Fruit fly (Drosophila melanogaster) whole organism, embryonic: ENCODE results near the gene CG4218.

ENCODE experiments used
- Asciz ChIP-seq: fragments of 200-800 bp; sonication (Bioruptor generic); optimal IDR thresholded peaks from 2 replicates; lab custom pipeline; 2017; ENCODE audit warnings: missing biosample characterization, mild to moderate bottlenecking, missing genetic modification characterization, missing genetic modification reagents
- B-H1 ChIP-seq: fragments of 200-800 bp; sonication (Bioruptor generic); IDR thresholded peaks from 3 replicates; pipeline ENCODE4 v1.3.6; 2022; ENCODE audit warnings: missing biosample characterization, missing genetic modification characterization
- Bteb2 ChIP-seq: fragments of 200-800 bp; sonication (Bioruptor generic); optimal IDR thresholded peaks from 2 replicates; lab custom pipeline; 2016; ENCODE audit warnings: missing biosample characterization, missing genetic modification characterization
- CG10366 ChIP-seq: fragments of 200-800 bp; sonication (Bioruptor generic); IDR thresholded peaks from 2 replicates; pipeline ENCODE4 v1.3.6; 2022; ENCODE audit warnings: missing biosample characterization, missing genetic modification characterization
- CG10565 ChIP-seq: fragments of 200-800 bp; sonication (Bioruptor generic); optimal IDR thresholded peaks from 3 replicates; lab custom pipeline; 2016; ENCODE audit warnings: missing biosample characterization, mild to moderate bottlenecking, missing genetic modification characterization
- CG10959 ChIP-seq: fragments of 200-800 bp; sonication (Bioruptor generic); IDR thresholded peaks from 2 replicates; pipeline ENCODE4 v1.3.6; 2022; ENCODE audit warnings: missing biosample characterization, missing genetic modification characterization
- CG10979 ChIP-seq: fragments of 200-800 bp; sonication (Bioruptor generic); optimal IDR thresholded peaks from 2 replicates; lab custom pipeline; 2018; ENCODE audit warnings: missing biosample characterization, mild to moderate bottlenecking, missing genetic modification characterization, moderate library complexity
- CG11093 ChIP-seq: fragments of 200-800 bp; sonication (Bioruptor generic); IDR thresholded peaks from 3 replicates; pipeline ENCODE4 v1.3.6; 2022; ENCODE audit warnings: missing biosample characterization, missing genetic modification characterization
- CG11723 ChIP-seq: fragments of 200-800 bp; sonication (Bioruptor generic); optimal IDR thresholded peaks from 2 replicates; lab custom pipeline; 2017; ENCODE audit warnings: missing biosample characterization, mild to moderate bottlenecking, missing genetic modification characterization
- CG13123 ChIP-seq: fragments of 200-800 bp; sonication (Bioruptor generic); optimal IDR thresholded peaks from 2 replicates; lab custom pipeline; 2016; ENCODE audit warnings: missing biosample characterization, missing genetic modification characterization
- CG13624 ChIP-seq: fragments of 200-800 bp; sonication (Bioruptor generic); optimal IDR thresholded peaks from 2 replicates; lab custom pipeline; 2016; ENCODE audit warnings: missing biosample characterization, missing genetic modification characterization
- CG14965 ChIP-seq: fragments of 200-800 bp; sonication (Bioruptor generic); optimal IDR thresholded peaks from 2 replicates; lab custom pipeline; 2016; ENCODE audit warnings: missing biosample characterization, missing genetic modification characterization, borderline replicate concordance
- CG1529 ChIP-seq: fragments of 200-800 bp; sonication (Bioruptor generic); optimal IDR thresholded peaks from 3 replicates; lab custom pipeline; 2018; ENCODE audit warnings: missing biosample characterization, missing genetic modification characterization
- CG30431 ChIP-seq: fragments of 200-800 bp; sonication (Bioruptor generic); optimal IDR thresholded peaks from 2 replicates; lab custom pipeline; 2017; ENCODE audit warnings: missing biosample characterization, missing genetic modification characterization
- CG31441 ChIP-seq: fragments of 200-800 bp; sonication (Bioruptor generic); IDR thresholded peaks from 2 replicates; pipeline ENCODE4 v1.3.6; 2022; ENCODE audit warnings: missing biosample characterization, missing genetic modification characterization
- CG6689 ChIP-seq: fragments of 200-800 bp; sonication (Bioruptor generic); IDR thresholded peaks from 2 replicates; pipeline ENCODE4 v1.3.6; 2022; ENCODE audit warnings: missing biosample characterization, missing genetic modification characterization
- CG6791 ChIP-seq: fragments of 200-800 bp; sonication (Bioruptor generic); IDR thresholded peaks from 3 replicates; pipeline ENCODE4 v1.3.6; 2022; ENCODE audit warnings: missing biosample characterization, missing genetic modification characterization; ENCODE audit not compliant: partially characterized antibody
- Camta ChIP-seq: fragments of 200-800 bp; sonication (Bioruptor generic); optimal IDR thresholded peaks from 2 replicates; lab custom pipeline; 2016; ENCODE audit warnings: missing biosample characterization, missing genetic modification characterization
- ERR ChIP-seq: fragments of 200-800 bp; sonication (Bioruptor generic); optimal IDR thresholded peaks from 2 replicates; lab custom pipeline; 2016; ENCODE audit warnings: missing biosample characterization, missing genetic modification characterization
- Fer2 ChIP-seq: fragments of 200-800 bp; sonication (Bioruptor generic); optimal IDR thresholded peaks from 2 replicates; lab custom pipeline; 2018; ENCODE audit warnings: missing biosample characterization, mild to moderate bottlenecking, missing genetic modification characterization, moderate library complexity
- HLHmδ ChIP-seq: fragments of 200-800 bp; sonication (Bioruptor generic); optimal IDR thresholded peaks from 2 replicates; lab custom pipeline; 2018; ENCODE audit warnings: missing biosample characterization, mild to moderate bottlenecking, missing genetic modification characterization, moderate library complexity
- Max ChIP-seq: fragments of 200-800 bp; sonication (Bioruptor generic); optimal IDR thresholded peaks from 2 replicates; lab custom pipeline; 2016; ENCODE audit warnings: missing biosample characterization, mild to moderate bottlenecking, missing genetic modification characterization
- NFAT ChIP-seq: fragments of 200-800 bp; sonication (Bioruptor generic); IDR thresholded peaks from 2 replicates; pipeline ENCODE4 v1.3.6; 2022; ENCODE audit warnings: missing biosample characterization, missing genetic modification characterization
- Oaz ChIP-seq: fragments of 200-800 bp; sonication (Bioruptor generic); IDR thresholded peaks from 2 replicates; pipeline ENCODE4 v1.3.6; 2022; ENCODE audit warnings: missing biosample characterization, missing genetic modification characterization
- Sox102F ChIP-seq: fragments of 200-800 bp; sonication (Bioruptor generic); optimal IDR thresholded peaks from 2 replicates; lab custom pipeline; 2018; ENCODE audit warnings: missing biosample characterization, mild to moderate bottlenecking, missing genetic modification characterization, moderate library complexity
- al ChIP-seq: fragments of 200-800 bp; sonication (Bioruptor generic); IDR thresholded peaks from 2 replicates; pipeline ENCODE4 v1.3.6; 2022; ENCODE audit warnings: missing biosample characterization, missing genetic modification characterization
- ato ChIP-seq: fragments of 200-800 bp; sonication (Bioruptor generic); IDR thresholded peaks from 2 replicates; pipeline ENCODE4 v1.3.6; 2022; ENCODE audit warnings: missing biosample characterization, missing genetic modification characterization; ENCODE audit not compliant: partially characterized antibody
- bigmax ChIP-seq: fragments of 200-800 bp; sonication (Bioruptor generic); optimal IDR thresholded peaks from 2 replicates; lab custom pipeline; 2018; ENCODE audit warnings: missing biosample characterization, mild to moderate bottlenecking, missing genetic modification characterization
- btn ChIP-seq: fragments of 200-800 bp; sonication (Bioruptor generic); optimal IDR thresholded peaks from 2 replicates; lab custom pipeline; 2016; ENCODE audit warnings: missing biosample characterization, missing genetic modification characterization
- dimm ChIP-seq: fragments of 200-800 bp; sonication (Bioruptor generic); IDR thresholded peaks from 2 replicates; pipeline ENCODE4 v1.3.6; 2022; ENCODE audit warnings: missing biosample characterization, missing genetic modification characterization
- en ChIP-seq: fragments of 200-800 bp; sonication (Bioruptor generic); optimal IDR thresholded peaks from 2 replicates; lab custom pipeline; 2016; ENCODE audit warnings: missing biosample characterization, missing genetic modification characterization
- exex ChIP-seq: fragments of 200-800 bp; sonication (Bioruptor generic); optimal IDR thresholded peaks from 4 replicates; lab custom pipeline; 2018; ENCODE audit warnings: missing biosample characterization, mild to moderate bottlenecking, missing genetic modification characterization, moderate library complexity
- gcm ChIP-seq: fragments of 200-800 bp; sonication (Bioruptor generic); optimal IDR thresholded peaks from 2 replicates; lab custom pipeline; 2019; ENCODE audit warnings: missing biosample characterization, mild to moderate bottlenecking, missing genetic modification characterization, moderate library complexity
- hkb ChIP-seq, 2 experiments: fragments of 200-800 bp in 1 of 2; fragments of >200 bp in 1 of 2; sonication (Bioruptor generic) in 1 of 2; IDR thresholded peaks in 1 of 2; optimal IDR thresholded peaks in 1 of 2; 2 replicates each; pipeline versions ENCODE4 v1.3.6 to Lab custom; 2017 to 2022; ENCODE audit warnings: missing biosample characterization in 1 of 2, missing genetic modification characterization in 1 of 2
- insv ChIP-seq, 2 experiments: fragments of 200-800 bp; sonication (Bioruptor generic); optimal IDR thresholded peaks; 3 replicates each; lab custom pipeline; 2016 to 2018; ENCODE audit warnings: missing biosample characterization in 2 of 2, missing genetic modification characterization in 2 of 2
- lilli ChIP-seq: fragments of 200-800 bp; sonication (Bioruptor generic); optimal IDR thresholded peaks from 3 replicates; lab custom pipeline; 2016; ENCODE audit warnings: missing biosample characterization, missing genetic modification characterization
- lov ChIP-seq, 2 experiments: fragments of 200-800 bp in 1 of 2; fragments of >200 bp in 1 of 2; sonication (Bioruptor generic) in 1 of 2; IDR thresholded peaks in 1 of 2; optimal IDR thresholded peaks in 1 of 2; 2 replicates in 1 of 2; 3 replicates in 1 of 2; pipeline versions ENCODE4 v1.3.6 to Lab custom; 2017 to 2022; ENCODE audit warnings: missing biosample characterization in 1 of 2, missing genetic modification characterization in 1 of 2
- mam ChIP-seq: fragments of 200-800 bp; sonication (Bioruptor generic); optimal IDR thresholded peaks from 3 replicates; lab custom pipeline; 2016; ENCODE audit warnings: missing biosample characterization, missing genetic modification characterization
- mirr ChIP-seq: fragments of 200-800 bp; sonication (Bioruptor generic); optimal IDR thresholded peaks from 3 replicates; lab custom pipeline; 2018; ENCODE audit warnings: missing biosample characterization, mild to moderate bottlenecking, missing genetic modification characterization
- pfk ChIP-seq: fragments of 200-800 bp; sonication (Bioruptor generic); optimal IDR thresholded peaks from 2 replicates; lab custom pipeline; 2018; ENCODE audit warnings: missing biosample characterization, mild to moderate bottlenecking, missing genetic modification characterization, moderate library complexity
- seq ChIP-seq: fragments of 200-800 bp; sonication (Bioruptor generic); IDR thresholded peaks from 2 replicates; pipeline ENCODE4 v1.3.6; 2022; ENCODE audit warnings: missing biosample characterization, missing genetic modification characterization
- shn ChIP-seq: fragments of 200-800 bp; sonication (Bioruptor generic); optimal IDR thresholded peaks from 3 replicates; lab custom pipeline; 2016; ENCODE audit warnings: missing biosample characterization, missing genetic modification characterization
- tap ChIP-seq: fragments of 200-800 bp; optimal IDR thresholded peaks from 3 replicates; lab custom pipeline; 2019; ENCODE audit warnings: missing biosample characterization, mild to moderate bottlenecking, missing genetic modification characterization, moderate library complexity
- twi ChIP-seq: fragments of 200-800 bp; optimal IDR thresholded peaks from 2 replicates; lab custom pipeline; 2019; ENCODE audit warnings: missing biosample characterization, mild to moderate bottlenecking, missing genetic modification characterization, moderate library complexity
- vfl ChIP-seq: fragments of 200-800 bp; sonication (Bioruptor generic); optimal IDR thresholded peaks from 2 replicates; lab custom pipeline; 2016; ENCODE audit warnings: missing biosample characterization, missing genetic modification characterization
- wor ChIP-seq: fragments of 200-800 bp; sonication (Bioruptor generic); IDR thresholded peaks from 2 replicates; pipeline ENCODE4 v1.3.6; 2022; ENCODE audit warnings: missing biosample characterization, missing genetic modification characterization

Gene CG4218

DNA sequence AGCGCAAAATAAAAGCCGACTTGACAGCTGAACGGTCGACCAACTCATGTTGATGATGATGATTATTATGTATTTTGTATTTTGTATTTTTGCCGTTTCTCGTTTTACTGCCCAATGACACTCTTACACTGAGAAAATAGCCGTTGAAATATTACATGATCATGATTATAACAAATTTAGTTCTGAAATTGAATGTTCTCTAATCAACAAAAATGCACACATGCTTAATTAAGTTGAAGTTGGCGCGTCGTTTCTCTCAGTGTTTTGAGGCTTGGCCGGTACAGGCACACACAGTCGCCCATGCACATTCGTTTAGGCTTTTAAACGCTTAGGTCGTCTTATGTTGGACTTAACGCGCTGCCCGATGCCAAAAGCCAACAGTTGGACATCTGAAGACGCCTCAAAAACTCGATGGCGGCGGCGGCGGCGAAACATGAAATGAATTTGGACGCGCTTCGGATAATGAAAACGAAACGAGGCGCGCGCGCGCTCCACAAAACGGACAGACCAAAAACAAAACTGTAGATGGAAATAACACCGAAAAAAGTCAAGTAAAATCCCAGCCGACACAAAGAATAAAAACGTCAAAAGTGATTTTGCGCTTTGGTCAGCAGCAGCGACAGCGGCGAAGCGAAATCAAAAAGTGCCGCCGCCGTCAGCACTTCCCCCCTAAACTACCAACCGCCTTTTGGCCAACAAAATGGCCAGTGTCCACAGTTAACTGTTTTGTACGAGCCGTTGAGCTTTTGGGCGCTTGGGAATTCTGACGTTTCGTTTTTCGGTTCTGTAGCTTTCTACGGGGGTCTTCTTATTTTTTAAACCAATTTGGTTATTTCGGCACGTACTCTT, 46.1 kb downstream of the CG4218 start (continued):
- peak; percentile 78 for TF ChIP-seq CG10959 (GFP tag; lab: Robert Waterston, UW)
- TF ChIP-seq Sox102F (GFP tag; lab: Kevin White, UChicago): peak; percentile 95
- peak; percentile 84 for TF ChIP-seq mirr (GFP tag; lab: Kevin White, UChicago)
- no peak for TF ChIP-seq ato (GFP tag; lab: Robert Waterston, UW)
- peak; percentile 59 for TF ChIP-seq CG14965
- peak; percentile 86 for TF ChIP-seq ERR (GFP tag; lab: Kevin White, UChicago)
- peak; percentile 77 for TF ChIP-seq Max (GFP tag; lab: Kevin White, UChicago)
- TF ChIP-seq CG1529 (GFP tag; lab: Kevin White, UChicago): peak; percentile 85
- peak; percentile 80; the same call in 2 of the 3 replicates for TF ChIP-seq CG11093 (GFP tag; lab: Robert Waterston, UW)
- TF ChIP-seq hkb (optimal IDR thresholded peaks at IDR 0.05; lab: Kevin White, UChicago): no peak
- peak; percentile 94 for TF ChIP-seq hkb (GFP tag; IDR thresholded peaks at IDR 0.05; lab: Robert Waterston, UW)
- peak; percentile 92 for TF ChIP-seq CG10366 (GFP tag; lab: Robert Waterston, UW)
- TF ChIP-seq lilli (GFP tag; lab: Kevin White, UChicago): peak; percentile 93
- peak; percentile 90 for TF ChIP-seq CG13624 (GFP tag; lab: Kevin White, UChicago)
- peak; percentile 91 for TF ChIP-seq al (GFP tag; lab: Robert Waterston, UW)
- TF ChIP-seq Asciz: peak; percentile 93
- TF ChIP-seq Bteb2 (GFP tag; lab: Kevin White, UChicago): peak; percentile 83
- peak; percentile 89 for TF ChIP-seq NFAT
- peak; percentile 33 for TF ChIP-seq CG10565 (GFP tag; lab: Kevin White, UChicago)
- peak; percentile 92 for TF ChIP-seq seq
- TF ChIP-seq CG11723 (GFP tag; lab: Kevin White, UChicago): peak; percentile 88
- peak; percentile 90 for TF ChIP-seq CG30431 (GFP tag; lab: Kevin White, UChicago)
- no peak for TF ChIP-seq CG6791 (GFP tag; lab: Robert Waterston, UW)
- TF ChIP-seq vfl: peak; percentile 58
- TF ChIP-seq CG6689 (GFP tag; lab: Robert Waterston, UW): peak; percentile 91
- TF ChIP-seq CG10979 (tag; lab: Kevin White, UChicago): peak; percentile 89
- peak; percentile 84 for TF ChIP-seq CG13123 (GFP tag; lab: Kevin White, UChicago)
- peak; percentile 59 for TF ChIP-seq exex
- TF ChIP-seq HLHmδ (GFP tag; lab: Kevin White, UChicago): no peak
- peak; percentile 81 for TF ChIP-seq Fer2 (tag; lab: Kevin White, UChicago)
- TF ChIP-seq mam (GFP tag; lab: Kevin White, UChicago): peak; percentile 90
- peak; percentile 89 for TF ChIP-seq en (GFP tag; lab: Kevin White, UChicago)
- TF ChIP-seq tap (tag; lab: Kevin White, UChicago): peak; percentile 92
- peak; percentile 89 for TF ChIP-seq btn (GFP tag; lab: Kevin White, UChicago)
- TF ChIP-seq lov (optimal IDR thresholded peaks at IDR 0.05; lab: Kevin White, UChicago): no peak
- TF ChIP-seq lov (GFP tag; IDR thresholded peaks at IDR 0.05; lab: Robert Waterston, UW): peak; percentile 90
- peak; percentile 88 for TF ChIP-seq dimm (GFP tag; lab: Robert Waterston, UW)
- peak; percentile 93 for TF ChIP-seq CG31441
- peak; percentile 66 for TF ChIP-seq twi (tag; lab: Kevin White, UChicago)
- peak; percentile 92 for TF ChIP-seq Camta (GFP tag; lab: Kevin White, UChicago)
- TF ChIP-seq B-H1 (GFP tag; lab: Robert Waterston, UW): peak; percentile 92
- TF ChIP-seq pfk: no peak
- TF ChIP-seq Oaz (GFP tag; lab: Robert Waterston, UW): peak; percentile 88
- TF ChIP-seq gcm: peak; percentile 82
- peak; percentile 19 for TF ChIP-seq bigmax (GFP tag; lab: Kevin White, UChicago)
- peak; percentile 85 for TF ChIP-seq shn
- TF ChIP-seq wor (GFP tag; lab: Robert Waterston, UW): peak; percentile 84
- TF ChIP-seq insv (GFP tag; optimal IDR thresholded peaks at IDR 0.05; lab: Kevin White, UChicago): peak in 1 of 2 experiments; percentile 27
